Worm (Caenorhabditis elegans): ENCODE measurements around the gene ergi-3.

ergi-3 gene

DNA sequence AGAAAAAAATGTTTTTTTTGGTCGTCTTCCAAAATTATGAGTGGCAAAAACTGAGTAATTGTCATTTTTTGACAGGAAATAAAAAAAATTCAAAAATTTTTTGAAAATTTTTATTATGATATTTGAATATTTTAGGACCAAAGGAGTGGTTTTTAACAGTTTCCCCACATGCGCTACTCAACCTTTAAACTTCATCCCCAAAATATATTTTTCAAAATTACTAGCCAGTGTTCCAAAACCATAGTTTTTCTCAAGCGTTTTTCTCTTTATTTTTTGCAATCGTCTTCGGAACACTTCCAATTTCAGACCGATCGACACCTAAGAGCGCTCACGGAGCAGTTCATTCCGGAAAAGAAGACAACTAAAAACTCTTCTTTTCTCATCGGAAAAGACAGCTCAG is 39.6 kb downstream of the ergi-3 start, which contains the start of gene K09A9.6:
Gene K09A9.6 (plus strand): TSS at position 301 of the 400 bp plus-strand sequence.
- no peak for TF ChIP-seq W03F9.2 (tag; optimal IDR thresholded peaks at IDR 0.05)
- TF ChIP-seq him-1 (tag; optimal IDR thresholded peaks at IDR 0.05) = no peak
- no peak for TF ChIP-seq dao-5 (tag; optimal IDR thresholded peaks at IDR 0.05)

- no peak for TF ChIP-seq dao-5 (tag; optimal IDR thresholded peaks at IDR 0.05)
- TF ChIP-seq him-1 (tag; optimal IDR thresholded peaks at IDR 0.05) = no peak
- TF ChIP-seq W03F9.2 (tag; optimal IDR thresholded peaks at IDR 0.05) = no peak
Observed at ce11 chrX:15575460-15575859, 41.1 kb downstream of the ergi-3 start.

DNA sequence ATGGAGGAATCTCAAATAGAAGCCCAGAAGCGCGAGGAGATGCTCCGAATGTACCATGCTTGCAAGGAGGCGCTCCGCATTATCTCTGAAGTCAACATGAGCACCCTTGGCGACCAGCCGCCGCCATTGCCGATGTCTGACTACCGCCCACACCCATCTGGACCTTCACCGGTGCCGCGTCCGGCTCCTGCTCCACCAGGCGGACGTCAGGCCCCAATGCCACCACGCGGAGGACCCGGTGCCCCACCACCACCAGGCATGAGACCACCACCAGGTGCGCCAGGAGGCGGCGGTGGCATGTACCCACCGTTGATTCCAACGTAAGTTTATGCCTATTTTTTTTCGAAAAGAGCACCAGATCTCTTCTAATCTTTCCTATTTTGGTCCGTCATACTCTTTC is 44.5 kb downstream of the ergi-3 start:
- TF ChIP-seq him-1 (tag; optimal IDR thresholded peaks at IDR 0.05) (no peak), dao-5 (tag; optimal IDR thresholded peaks at IDR 0.05) (no peak)

DNA sequence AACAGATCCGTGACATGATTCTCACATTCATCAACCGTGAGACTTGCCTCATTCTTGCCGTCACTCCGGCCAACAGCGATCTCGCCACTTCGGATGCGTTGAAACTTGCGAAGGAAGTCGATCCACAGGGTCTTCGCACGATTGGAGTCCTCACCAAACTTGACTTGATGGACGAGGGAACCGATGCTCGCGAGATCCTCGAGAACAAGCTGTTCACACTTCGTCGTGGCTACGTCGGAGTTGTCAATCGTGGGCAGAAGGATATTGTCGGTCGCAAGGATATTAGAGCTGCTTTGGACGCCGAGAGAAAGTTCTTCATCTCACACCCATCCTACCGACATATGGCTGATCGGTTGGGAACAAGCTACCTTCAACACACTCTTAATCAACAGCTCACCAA is 46.9 kb downstream of the ergi-3 start:
- no peak for TF ChIP-seq dao-5 (tag; optimal IDR thresholded peaks at IDR 0.05)
- no peak for TF ChIP-seq him-1 (tag; optimal IDR thresholded peaks at IDR 0.05)
- TF ChIP-seq W03F9.2 (tag; optimal IDR thresholded peaks at IDR 0.05) = no peak

DNA sequence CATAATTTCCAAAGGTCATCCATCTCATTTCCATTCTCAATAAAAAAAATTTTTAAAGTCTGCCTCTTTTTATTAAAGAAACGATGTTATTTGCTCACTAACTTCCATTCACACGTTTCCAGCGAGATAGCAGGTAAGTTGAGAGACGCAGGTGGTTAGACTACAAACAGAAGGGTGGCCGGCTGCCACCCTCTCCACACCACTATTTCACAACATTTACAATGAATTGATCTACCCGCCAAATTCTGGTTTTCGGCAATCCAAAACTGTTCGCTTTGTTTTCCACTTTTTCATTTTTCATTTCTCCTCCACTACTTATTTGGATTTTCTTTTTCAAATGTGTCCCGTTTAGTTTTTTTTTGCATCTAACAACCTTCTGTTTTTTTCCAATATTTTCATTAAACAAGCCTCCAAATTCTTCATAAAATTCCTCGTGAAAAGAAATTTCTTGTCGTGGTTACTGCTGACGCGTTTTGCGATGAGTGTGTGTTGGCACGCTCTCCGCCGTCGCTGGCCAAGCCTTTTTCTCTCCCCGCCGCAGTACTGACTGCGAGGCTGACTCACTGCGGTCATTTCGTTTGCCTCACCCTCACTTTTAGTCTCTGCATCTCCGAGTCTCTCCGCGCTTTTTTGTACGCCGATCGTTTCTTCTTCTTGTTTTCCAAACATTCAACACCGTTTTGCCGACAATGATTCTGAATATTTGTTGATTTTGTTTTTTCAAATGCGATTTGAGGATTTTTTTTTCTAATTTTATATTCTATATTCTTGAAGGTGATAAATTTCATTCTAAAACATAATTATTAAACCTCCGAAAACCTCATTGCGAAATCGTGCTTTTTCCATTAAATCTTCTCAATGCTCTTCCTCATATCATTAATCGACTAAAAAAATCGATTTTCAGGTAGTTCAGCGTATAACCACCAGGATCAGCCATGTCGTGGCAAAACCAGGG is 48.3 kb downstream of the ergi-3 start, which contains the start of gene dyn-1:
Gene dyn-1 (plus strand): TSS at position 905 of the 955 bp plus-strand sequence.
- TF ChIP-seq him-1 (tag; optimal IDR thresholded peaks at IDR 0.05) = no peak
- peak; percentile 14 for TF ChIP-seq W03F9.2 (tag; optimal IDR thresholded peaks at IDR 0.05)
- TF ChIP-seq dao-5 (tag; optimal IDR thresholded peaks at IDR 0.05) = no peak

ce11 chrX:15566640-15567039 is 49.9 kb downstream of the ergi-3 start:
- TF ChIP-seq W03F9.2 (tag; optimal IDR thresholded peaks at IDR 0.05) (no peak), him-1 (tag; optimal IDR thresholded peaks at IDR 0.05) (peak; percentile 77)

DNA sequence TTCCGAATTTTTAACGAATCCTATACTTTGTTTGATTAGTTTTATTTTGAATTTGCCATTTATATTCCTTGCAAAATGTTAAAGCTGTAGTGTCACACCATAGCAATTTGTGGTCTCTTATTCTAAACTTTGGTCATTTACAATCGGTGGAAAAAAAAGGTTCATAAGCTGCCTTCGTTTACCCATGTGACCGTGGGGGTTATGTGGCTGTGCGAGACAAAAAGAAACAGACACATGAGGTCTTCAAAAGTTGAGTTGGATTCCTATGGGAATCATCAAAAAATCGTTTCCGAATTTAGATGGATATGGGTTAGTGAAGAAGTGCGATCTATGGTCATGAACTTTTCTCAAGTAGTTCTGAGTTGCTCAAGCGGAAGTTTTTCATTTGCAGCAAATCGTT is 52.2 kb downstream of the ergi-3 start:
- TF ChIP-seq W03F9.2 (tag; optimal IDR thresholded peaks at IDR 0.05) = no peak
- no peak for TF ChIP-seq dao-5 (tag; optimal IDR thresholded peaks at IDR 0.05)
- TF ChIP-seq him-1 (tag; optimal IDR thresholded peaks at IDR 0.05) = no peak

Data from whole organism, L4/young adult.